Worm (Caenorhabditis elegans) whole organism, late embryonic: ENCODE measurements around the gene nhr-166.

Experiments
- C08G9.2 ChIP-seq: sonication (generic microtip); optimal IDR thresholded peaks from 2 replicates; lab custom pipeline; 2016; ENCODE audit warnings: mild to moderate bottlenecking, missing genetic modification characterization, moderate library complexity, missing compliant biosample characterization
- ceh-18 ChIP-seq: sonication (generic microtip); optimal IDR thresholded peaks from 2 replicates; lab custom pipeline; 2016; ENCODE audit warnings: missing genetic modification characterization, missing compliant biosample characterization
- hlh-8 ChIP-seq: sonication (generic microtip); optimal IDR thresholded peaks from 2 replicates; lab custom pipeline; 2016; ENCODE audit warnings: missing genotype, missing genetic modification characterization, missing compliant biosample characterization
- nfya-1 ChIP-seq: sonication (generic microtip); optimal IDR thresholded peaks from 2 replicates; lab custom pipeline; 2017; ENCODE audit warnings: missing genetic modification characterization, mild to moderate bottlenecking, missing compliant biosample characterization, antibody characterized with exemption, moderate library complexity

Gene nhr-166

DNA sequence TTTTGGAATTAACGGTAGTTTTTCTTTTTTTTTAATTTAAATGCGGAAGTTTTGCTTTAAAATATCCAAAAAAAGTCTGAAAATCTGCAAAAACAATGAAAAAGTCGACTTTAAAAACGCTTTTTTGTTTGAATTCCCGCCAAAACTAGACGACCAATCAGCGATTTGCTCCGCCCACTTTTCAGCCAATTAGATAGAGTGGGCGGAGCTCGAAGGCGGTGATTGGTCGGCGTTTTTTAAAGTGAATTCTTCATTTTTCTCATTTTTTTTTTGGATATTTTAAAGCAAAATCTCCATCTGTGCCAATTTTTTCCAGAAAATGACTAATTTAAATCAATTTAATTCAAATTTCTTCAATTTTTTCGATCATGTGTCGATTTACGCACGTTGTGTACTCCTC, 51.2 kb downstream of the nhr-166 start:
- peak; percentile 97 for TF ChIP-seq nfya-1 (tag; lab: Kevin White, UChicago)
- TF ChIP-seq C08G9.2 (tag; lab: Kevin White, UChicago) = no peak
- no peak for TF ChIP-seq hlh-8
- no peak for TF ChIP-seq ceh-18 (tag; lab: Kevin White, UChicago)
